Fruit fly (Drosophila melanogaster): ENCODE results near the gene Rnp4F.

dm6 chrX:5329266-5329898, 6.9 kb upstream of the Rnp4F start, which contains the start of the genes CG3309 and XRCC1:
- TF ChIP-seq h (optimal IDR thresholded peaks at IDR 0.05) = no peak
- no peak for TF ChIP-seq psq (optimal IDR thresholded peaks at IDR 0.05)
- no peak for TF ChIP-seq ttk (optimal IDR thresholded peaks at IDR 0.05)
- TF ChIP-seq insv (optimal IDR thresholded peaks at IDR 0.05) = no peak
- no peak for TF ChIP-seq Sin3A (optimal IDR thresholded peaks at IDR 0.05)
- no peak for TF ChIP-seq Myc (optimal IDR thresholded peaks at IDR 0.05)
